Worm (Caenorhabditis elegans) whole organism, young adult: ENCODE measurements around the gene F09F7.6.

Experiments
- B0019.2 ChIP-seq: fragments of 200-800 bp; sonication (Bioruptor generic); conservative IDR thresholded peaks from 2 replicates; pipeline ENCODE4 v1.3.6; 2022; ENCODE audit warnings: missing genetic modification reagents, missing genetic modification characterization, missing compliant biosample characterization
- B0035.1 ChIP-seq: sonication (generic microtip); optimal IDR thresholded peaks from 2 replicates; lab custom pipeline; 2016; ENCODE audit warnings: missing genetic modification characterization, mild to moderate bottlenecking, missing compliant biosample characterization, missing genotype, missing genetic modification reagents
- C17E4.6 ChIP-seq: fragments of 200-800 bp; sonication (Bioruptor generic); IDR thresholded peaks from 2 replicates; pipeline ENCODE4 v1.3.6; 2022; ENCODE audit warnings: missing genetic modification reagents, missing genetic modification characterization, missing compliant biosample characterization
- D2030.7 ChIP-seq: fragments of 200-800 bp; sonication (Bioruptor generic); IDR thresholded peaks from 2 replicates; pipeline ENCODE4 v1.3.6; 2022; ENCODE audit warnings: missing genetic modification reagents, missing genetic modification characterization, missing compliant biosample characterization
- K11D2.4 ChIP-seq: fragments of 200-800 bp; sonication (Bioruptor generic); IDR thresholded peaks from 2 replicates; pipeline ENCODE4 v1.3.6; 2022; ENCODE audit warnings: missing genetic modification reagents, missing genetic modification characterization, missing compliant biosample characterization
- Y53F4B.3 ChIP-seq: fragments of 200-800 bp; sonication (Bioruptor generic); IDR thresholded peaks from 2 replicates; pipeline ENCODE4 v1.3.6; 2022; ENCODE audit warnings: missing genetic modification reagents, missing genetic modification characterization, missing compliant biosample characterization
- akir-1 ChIP-seq: fragments of 200-800 bp; sonication (Bioruptor generic); optimal IDR thresholded peaks from 2 replicates; lab custom pipeline; 2018; ENCODE audit warnings: mild to moderate bottlenecking, missing genetic modification characterization, moderate library complexity, missing compliant biosample characterization
- ama-1 ChIP-seq, 3 experiments: fragments of 150-350 bp in 1 of 3; sonication (generic microtip) in 2 of 3; optimal IDR thresholded peaks; 2 replicates each; lab custom pipeline; 2014 to 2018; ENCODE audit warnings: missing biosample characterization in 2 of 3, missing genetic modification characterization in 2 of 3, missing genetic modification reagents in 2 of 3
- aptf-3 ChIP-seq: fragments of 200-800 bp; sonication (Bioruptor generic); IDR thresholded peaks from 2 replicates; pipeline ENCODE4 v1.3.6; 2022; ENCODE audit warnings: missing genetic modification characterization, missing compliant biosample characterization
- atf-7 ChIP-seq: sonication (generic microtip); optimal IDR thresholded peaks from 2 replicates; lab custom pipeline; 2017; ENCODE audit warnings: mild to moderate bottlenecking, missing genetic modification characterization, missing compliant biosample characterization
- athp-1 ChIP-seq: sonication (generic microtip); optimal IDR thresholded peaks from 2 replicates; lab custom pipeline; 2017; ENCODE audit warnings: mild to moderate bottlenecking, missing genetic modification characterization, missing compliant biosample characterization
- attf-3 ChIP-seq: fragments of 200-800 bp; sonication (Bioruptor generic); conservative IDR thresholded peaks from 2 replicates; pipeline ENCODE4 v1.3.6; 2022; ENCODE audit warnings: missing genetic modification reagents, missing genetic modification characterization, missing compliant biosample characterization
- attf-6 ChIP-seq: fragments of 200-800 bp; sonication (Bioruptor generic); IDR thresholded peaks from 2 replicates; pipeline ENCODE4 v1.3.6; 2022; ENCODE audit warnings: missing genetic modification reagents, missing genetic modification characterization, missing compliant biosample characterization
- bed-2 ChIP-seq: fragments of 200-800 bp; sonication (Bioruptor generic); IDR thresholded peaks from 2 replicates; pipeline ENCODE4 v1.3.6; 2022; ENCODE audit warnings: missing genetic modification reagents, missing genetic modification characterization, missing compliant biosample characterization
- cebp-1 ChIP-seq, 2 experiments: fragments of 200-800 bp in 1 of 2; sonication (Bioruptor generic) in 1 of 2; sonication (generic microtip) in 1 of 2; IDR thresholded peaks in 1 of 2; optimal IDR thresholded peaks in 1 of 2; 2 replicates each; pipeline versions ENCODE4 v1.3.6 to Lab custom; 2017 to 2022; ENCODE audit warnings: missing compliant biosample characterization in 2 of 2, missing genetic modification characterization in 2 of 2, mild to moderate bottlenecking in 1 of 2, missing genetic modification reagents in 1 of 2, moderate library complexity in 1 of 2
- cebp-2 ChIP-seq: fragments of 200-800 bp; sonication (Bioruptor generic); IDR thresholded peaks from 2 replicates; pipeline ENCODE4 v1.3.6; 2022; ENCODE audit warnings: missing genetic modification characterization, missing compliant biosample characterization
- ceh-100 ChIP-seq: fragments of 200-800 bp; sonication (Bioruptor generic); IDR thresholded peaks from 2 replicates; pipeline ENCODE4 v1.3.6; 2022; ENCODE audit warnings: missing genetic modification reagents, missing genetic modification characterization, missing compliant biosample characterization
- ceh-91 ChIP-seq: fragments of 200-800 bp; sonication (Bioruptor generic); IDR thresholded peaks from 2 replicates; pipeline ENCODE4 v1.3.6; 2022; ENCODE audit warnings: missing genetic modification reagents, missing genetic modification characterization, missing compliant biosample characterization
- die-1 ChIP-seq: sonication (generic microtip); optimal IDR thresholded peaks from 2 replicates; lab custom pipeline; 2016; ENCODE audit warnings: missing genotype, mild to moderate bottlenecking, missing genetic modification characterization, missing compliant biosample characterization
- dox-1 ChIP-seq: fragments of 200-800 bp; sonication (Bioruptor generic); IDR thresholded peaks from 2 replicates; pipeline ENCODE4 v1.3.6; 2022; ENCODE audit warnings: missing genetic modification reagents, missing genetic modification characterization, missing compliant biosample characterization
- ets-4 ChIP-seq: fragments of 200-800 bp; sonication (Bioruptor generic); optimal IDR thresholded peaks from 2 replicates; lab custom pipeline; 2018; ENCODE audit warnings: mild to moderate bottlenecking, missing genetic modification characterization, missing compliant biosample characterization
- gei-17 ChIP-seq: fragments of 200-800 bp; sonication (Bioruptor generic); optimal IDR thresholded peaks from 2 replicates; lab custom pipeline; 2018; ENCODE audit warnings: mild to moderate bottlenecking, missing genetic modification characterization, missing compliant biosample characterization
- him-1 ChIP-seq: sonication (generic microtip); optimal IDR thresholded peaks from 2 replicates; lab custom pipeline; 2016; ENCODE audit warnings: missing genotype, missing genetic modification reagents, missing genetic modification characterization, missing compliant biosample characterization
- hlh-12 ChIP-seq: sonication (generic microtip); optimal IDR thresholded peaks from 2 replicates; lab custom pipeline; 2016; ENCODE audit warnings: missing genetic modification characterization, missing compliant biosample characterization
- hlh-26 ChIP-seq: fragments of 200-800 bp; sonication (Bioruptor generic); conservative IDR thresholded peaks from 2 replicates; pipeline ENCODE4 v1.3.6; 2022; ENCODE audit warnings: missing genetic modification reagents, missing genetic modification characterization, missing compliant biosample characterization
- hrde-1 ChIP-seq: sonication (generic microtip); optimal IDR thresholded peaks from 2 replicates; lab custom pipeline; 2016; ENCODE audit warnings: missing genetic modification characterization, mild to moderate bottlenecking, missing compliant biosample characterization, moderate library complexity, missing genotype, missing genetic modification reagents, borderline replicate concordance
- lag-1 ChIP-seq: fragments of 200-800 bp; sonication (Bioruptor generic); IDR thresholded peaks from 2 replicates; pipeline ENCODE4 v1.3.6; 2022; ENCODE audit warnings: missing genetic modification reagents, missing genetic modification characterization, missing compliant biosample characterization
- let-607 ChIP-seq, 2 experiments: fragments of 200-800 bp in 1 of 2; sonication (Bioruptor generic) in 1 of 2; sonication (generic microtip) in 1 of 2; optimal IDR thresholded peaks; 2 replicates each; lab custom pipeline; 2016 to 2018; ENCODE audit warnings: mild to moderate bottlenecking in 2 of 2, missing compliant biosample characterization in 2 of 2, missing genetic modification characterization in 2 of 2, moderate library complexity in 2 of 2, missing genotype in 1 of 2
- lin-54 ChIP-seq: fragments of 200-800 bp; sonication (Bioruptor generic); optimal IDR thresholded peaks from 2 replicates; lab custom pipeline; 2018; ENCODE audit warnings: mild to moderate bottlenecking, missing genetic modification characterization, missing compliant biosample characterization
- lir-1 ChIP-seq: fragments of 200-800 bp; sonication (Bioruptor generic); conservative IDR thresholded peaks from 2 replicates; pipeline ENCODE4 v1.3.6; 2022; ENCODE audit warnings: missing genetic modification reagents, missing genetic modification characterization, missing compliant biosample characterization
- lsl-1 ChIP-seq: fragments of 200-800 bp; sonication (Bioruptor generic); optimal IDR thresholded peaks from 2 replicates; lab custom pipeline; 2018; ENCODE audit warnings: mild to moderate bottlenecking, missing genetic modification characterization, moderate library complexity, missing compliant biosample characterization
- lsy-27 ChIP-seq: sonication (generic microtip); optimal IDR thresholded peaks from 2 replicates; lab custom pipeline; 2017; ENCODE audit warnings: missing genetic modification characterization, mild to moderate bottlenecking, missing compliant biosample characterization, antibody characterized with exemption, missing genotype, borderline replicate concordance; ENCODE audit not compliant: insufficient read depth
- madf-3 ChIP-seq: fragments of 200-800 bp; sonication (Bioruptor generic); IDR thresholded peaks from 2 replicates; pipeline ENCODE4 v1.3.6; 2022; ENCODE audit warnings: missing genetic modification reagents, missing genetic modification characterization, missing compliant biosample characterization
- madf-6 ChIP-seq: fragments of 200-800 bp; sonication (Bioruptor generic); IDR thresholded peaks from 2 replicates; pipeline ENCODE4 v1.3.6; 2022; ENCODE audit warnings: missing genetic modification reagents, missing genetic modification characterization, missing compliant biosample characterization
- mcd-1 ChIP-seq: fragments of 200-800 bp; sonication (Bioruptor generic); IDR thresholded peaks from 2 replicates; pipeline ENCODE4 v1.3.6; 2022; ENCODE audit warnings: missing genetic modification reagents, missing genetic modification characterization, missing compliant biosample characterization
- mel-28 ChIP-seq: sonication (generic microtip); optimal IDR thresholded peaks from 2 replicates; lab custom pipeline; 2016; ENCODE audit warnings: borderline replicate concordance, mild to moderate bottlenecking, missing genetic modification characterization, missing compliant biosample characterization
- nhr-120 ChIP-seq: fragments of 200-800 bp; sonication (Bioruptor generic); IDR thresholded peaks from 2 replicates; pipeline ENCODE4 v1.3.6; 2022; ENCODE audit warnings: missing genetic modification characterization, missing compliant biosample characterization
- repo-1 ChIP-seq: sonication (generic microtip); optimal IDR thresholded peaks from 2 replicates; lab custom pipeline; 2017; ENCODE audit warnings: mild to moderate bottlenecking, missing genetic modification characterization, missing compliant biosample characterization
- snpc-1.1 ChIP-seq: sonication (generic microtip); optimal IDR thresholded peaks from 2 replicates; lab custom pipeline; 2017; ENCODE audit warnings: missing genetic modification characterization, mild to moderate bottlenecking, missing compliant biosample characterization, antibody characterized with exemption, moderate library complexity, missing genotype, missing genetic modification reagents; ENCODE audit not compliant: insufficient read depth
- snpc-3.4 ChIP-seq: sonication (generic microtip); optimal IDR thresholded peaks from 2 replicates; lab custom pipeline; 2017; ENCODE audit warnings: missing genetic modification characterization, mild to moderate bottlenecking, missing compliant biosample characterization, antibody characterized with exemption, moderate library complexity, missing genotype, missing genetic modification reagents
- somi-1 ChIP-seq: fragments of 200-800 bp; sonication (Bioruptor generic); optimal IDR thresholded peaks from 2 replicates; lab custom pipeline; 2018; ENCODE audit warnings: mild to moderate bottlenecking, missing genetic modification characterization, missing compliant biosample characterization
- tlf-1 ChIP-seq: fragments of 200-800 bp; sonication (Bioruptor generic); optimal IDR thresholded peaks from 2 replicates; lab custom pipeline; 2018; ENCODE audit warnings: mild to moderate bottlenecking, missing genetic modification characterization, missing compliant biosample characterization
- xnd-1 ChIP-seq: sonication (generic microtip); optimal IDR thresholded peaks from 2 replicates; lab custom pipeline; 2016; ENCODE audit warnings: missing genotype, missing genetic modification reagents, missing genetic modification characterization, missing compliant biosample characterization
- zfh-2 ChIP-seq: fragments of 200-800 bp; sonication (Bioruptor generic); conservative IDR thresholded peaks from 2 replicates; pipeline ENCODE4 v1.3.6; 2022; ENCODE audit warnings: missing genetic modification reagents, missing genetic modification characterization, missing compliant biosample characterization
- ztf-18 ChIP-seq: sonication (generic microtip); optimal IDR thresholded peaks from 2 replicates; lab custom pipeline; 2016; ENCODE audit warnings: missing genotype, mild to moderate bottlenecking, missing genetic modification characterization, missing compliant biosample characterization
- ztf-3 ChIP-seq: fragments of 200-800 bp; sonication (Bioruptor generic); optimal IDR thresholded peaks from 2 replicates; lab custom pipeline; 2018; ENCODE audit warnings: mild to moderate bottlenecking, missing genetic modification characterization, missing compliant biosample characterization

Gene F09F7.6

DNA sequence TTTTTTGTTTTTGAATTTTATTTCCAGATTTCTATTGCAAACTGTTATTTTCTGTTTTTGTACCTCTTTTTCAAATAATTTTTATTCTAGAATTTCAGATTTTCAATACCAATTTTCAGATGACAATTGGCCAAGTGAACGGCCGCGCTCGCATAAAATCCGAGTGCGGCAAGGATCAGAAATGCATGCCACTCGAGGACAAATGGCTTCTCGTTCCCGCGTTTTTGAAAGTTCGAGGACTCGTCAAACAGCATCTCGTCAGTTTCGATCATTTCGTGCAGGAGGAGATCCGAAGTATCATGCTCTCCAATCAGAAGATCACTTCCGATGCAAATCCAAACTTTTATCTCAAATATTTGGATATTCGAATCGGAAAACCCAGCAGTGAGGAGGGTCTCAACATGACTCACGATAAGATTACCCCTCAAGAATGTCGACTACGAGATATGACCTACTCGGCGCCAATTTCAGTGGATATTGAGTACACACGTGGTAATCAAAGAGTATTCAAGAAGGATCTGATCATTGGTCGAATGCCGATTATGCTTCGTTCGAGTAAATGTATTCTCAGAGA, 5.4 kb upstream of the F09F7.6 start, which contains the start of gene rpc-2 (continued):
- TF ChIP-seq athp-1 (peak; percentile 70), B0019.2 (GFP tag; lab: Robert Waterston, UW) (no peak), C17E4.6 (GFP tag; lab: Robert Waterston, UW) (no peak), lsl-1 (GFP tag; lab: Kevin White, UChicago) (no peak), D2030.7 (GFP tag; lab: Robert Waterston, UW) (no peak), bed-2 (GFP tag; lab: Robert Waterston, UW) (no peak), zfh-2 (GFP tag; lab: Robert Waterston, UW) (peak; percentile 43; the same call in 1 of the 2 replicates), hrde-1 (tag; lab: Kevin White, UChicago) (no peak), snpc-3.4 (tag; lab: Kevin White, UChicago) (no peak), cebp-1 (GFP tag; IDR thresholded peaks at IDR 0.05; lab: Robert Waterston, UW) (no peak), cebp-1 (tag; optimal IDR thresholded peaks at IDR 0.05; lab: Kevin White, UChicago) (peak; percentile 55), xnd-1 (tag; lab: Kevin White, UChicago) (no peak), dox-1 (GFP tag; lab: Robert Waterston, UW) (0 out of 2 replicates have a peak, but pooled peaks have one; percentile 15), attf-3 (GFP tag; lab: Robert Waterston, UW) (no peak), ztf-3 (GFP tag; lab: Kevin White, UChicago) (no peak), cebp-2 (0 out of 2 replicates have a peak, but pooled peaks have one; percentile 34), hlh-26 (GFP tag; lab: Robert Waterston, UW) (no peak), ets-4 (GFP tag; lab: Kevin White, UChicago) (no peak), akir-1 (no peak), attf-6 (GFP tag; lab: Robert Waterston, UW) (no peak), madf-3 (GFP tag; lab: Robert Waterston, UW) (peak; percentile 47; the same call in 1 of the 2 replicates), snpc-1.1 (tag; lab: Kevin White, UChicago) (no peak), madf-6 (GFP tag; lab: Robert Waterston, UW) (peak; percentile 48; the same call in 1 of the 2 replicates), atf-7 (tag; lab: Kevin White, UChicago) (peak; percentile 44), ama-1 (optimal IDR thresholded peaks at IDR 0.05; lab: Kevin White, UChicago) (peak; percentile 52), ama-1 (GFP tag; optimal IDR thresholded peaks at IDR 0.05; lab: Kevin White, UChicago) (no peak), mcd-1 (GFP tag; lab: Robert Waterston, UW) (no peak), K11D2.4 (GFP tag; lab: Robert Waterston, UW) (no peak), die-1 (tag; lab: Kevin White, UChicago) (no peak), mel-28 (tag; lab: Kevin White, UChicago) (no peak), let-607 (tag; optimal IDR thresholded peaks at IDR 0.05; lab: Kevin White, UChicago) (no peak), repo-1 (no peak), gei-17 (GFP tag; lab: Kevin White, UChicago) (no peak), lin-54 (no peak), lsy-27 (tag; lab: Kevin White, UChicago) (no peak), ztf-18 (tag; lab: Kevin White, UChicago) (no peak), lag-1 (GFP tag; lab: Robert Waterston, UW) (no peak), him-1 (tag; lab: Kevin White, UChicago) (no peak), ceh-100 (GFP tag; lab: Robert Waterston, UW) (no peak), Y53F4B.3 (GFP tag; lab: Robert Waterston, UW) (no peak), somi-1 (GFP tag; lab: Kevin White, UChicago) (no peak), B0035.1 (tag; lab: Kevin White, UChicago) (peak; percentile 9), tlf-1 (GFP tag; lab: Kevin White, UChicago) (peak; percentile 25), aptf-3 (GFP tag; lab: Robert Waterston, UW) (0 out of 2 replicates have a peak, but pooled peaks have one; percentile 27), lir-1 (GFP tag; lab: Robert Waterston, UW) (no peak), nhr-120 (GFP tag; lab: Robert Waterston, UW) (no peak), ceh-91 (GFP tag; lab: Robert Waterston, UW) (no peak), hlh-12 (tag; lab: Kevin White, UChicago) (no peak)
